Worm (Caenorhabditis elegans) whole organism, midembryonic: Measurements from ENCODE around the gene srw-40.

Source experiments
- T22C8.4 ChIP-seq: fragments of 200-800 bp; sonication (Bioruptor generic); IDR thresholded peaks from 2 replicates; pipeline ENCODE4 v1.3.6; 2022; ENCODE audit warnings: missing genetic modification characterization, missing compliant biosample characterization
- flt-1 ChIP-seq: fragments of 200-800 bp; sonication (Bioruptor generic); IDR thresholded peaks from 2 replicates; pipeline ENCODE4 v1.3.6; 2022; ENCODE audit warnings: missing genetic modification characterization, missing compliant biosample characterization
- klf-2 ChIP-seq: fragments of 200-800 bp; sonication (Bioruptor generic); conservative IDR thresholded peaks from 2 replicates; pipeline ENCODE4 v1.3.6; 2022; ENCODE audit warnings: missing genetic modification reagents, missing genetic modification characterization, missing compliant biosample characterization
- ref-1 ChIP-seq: fragments of 200-800 bp; sonication (Bioruptor generic); conservative IDR thresholded peaks from 2 replicates; pipeline ENCODE4 v1.3.6; 2022; ENCODE audit warnings: missing genetic modification reagents, missing genetic modification characterization, missing compliant biosample characterization
- ztf-23 ChIP-seq: fragments of 200-800 bp; sonication (Bioruptor generic); IDR thresholded peaks from 2 replicates; pipeline ENCODE4 v1.3.6; 2022; ENCODE audit warnings: missing genetic modification reagents, missing genetic modification characterization, missing compliant biosample characterization
- ztf-29 ChIP-seq: fragments of 200-800 bp; sonication (Bioruptor generic); IDR thresholded peaks from 2 replicates; pipeline ENCODE4 v1.3.6; 2022; ENCODE audit warnings: missing genetic modification reagents, missing genetic modification characterization, missing compliant biosample characterization

DNA sequence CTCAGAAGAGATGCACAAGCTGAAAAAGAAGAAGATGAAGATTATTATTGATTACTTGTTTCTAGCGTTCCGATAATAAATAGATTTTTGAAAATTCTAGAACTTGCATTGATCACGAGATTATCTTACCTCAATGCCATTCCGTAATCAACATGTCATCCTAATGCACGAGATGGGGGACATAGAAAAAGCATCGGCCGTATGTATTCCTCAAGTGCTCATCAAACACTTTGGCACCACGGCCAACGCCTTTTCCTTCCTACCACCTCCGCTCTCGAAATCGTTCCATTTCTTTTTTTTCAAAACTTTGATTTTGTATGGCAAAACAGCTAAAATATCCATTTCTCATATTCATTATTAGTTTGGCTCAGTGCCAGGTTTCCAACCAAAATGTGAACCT lies 42.9 kb upstream of the srw-40 start, which contains the start of gene lat-2:
- TF ChIP-seq flt-1 (GFP tag; lab: Robert Waterston, UW), result no peak
- no peak for TF ChIP-seq T22C8.4
- no peak for TF ChIP-seq ref-1 (GFP tag; lab: Robert Waterston, UW)
- TF ChIP-seq ztf-29 (GFP tag; lab: Robert Waterston, UW), result no peak
- TF ChIP-seq ztf-23, result no peak
- no peak for TF ChIP-seq klf-2 (GFP tag; lab: Robert Waterston, UW)
